Fruit fly (Drosophila melanogaster): ENCODE measurements around the gene twit.

Gene twit

dm6 chr2L:20883624-20884220, 31.3 kb downstream of the twit start (continued):
- TF ChIP-seq Lim3 (GFP tag; IDR thresholded peaks at IDR 0.05), result no peak
- peak; percentile 40 for TF ChIP-seq Vsx1 (GFP tag; optimal IDR thresholded peaks at IDR 0.05)
- TF ChIP-seq Six4 (GFP tag; optimal IDR thresholded peaks at IDR 0.05), result no peak
- TF ChIP-seq sens-2 (GFP tag; IDR thresholded peaks at IDR 0.05), result peak; percentile 48; the same call in 1 of the 2 replicates
- no peak for TF ChIP-seq CG9727 (GFP tag; optimal IDR thresholded peaks at IDR 0.05)
- TF ChIP-seq CG16813 (GFP tag; IDR thresholded peaks at IDR 0.05; ENCODE audit: partially characterized antibody), result no peak
- TF ChIP-seq Elba2 (GFP tag; optimal IDR thresholded peaks at IDR 0.05), result no peak
- TF ChIP-seq dmrt99B (tag; optimal IDR thresholded peaks at IDR 0.05), result no peak
- no peak for TF ChIP-seq ems (GFP tag; optimal IDR thresholded peaks at IDR 0.05)
- TF ChIP-seq CG12219 (GFP tag; optimal IDR thresholded peaks at IDR 0.05), result no peak
- 0 out of 2 replicates have a peak, but pooled peaks have one; percentile 14 for TF ChIP-seq lmd (GFP tag; IDR thresholded peaks at IDR 0.05)
- TF ChIP-seq CG4360 (GFP tag; IDR thresholded peaks at IDR 0.05), result peak; percentile 15; the same call in 1 of the 2 replicates
- peak; percentile 13 for TF ChIP-seq CG13894 (tag; optimal IDR thresholded peaks at IDR 0.05)
- TF ChIP-seq Ptx1 (GFP tag; IDR thresholded peaks at IDR 0.05), result 0 out of 2 replicates have a peak, but pooled peaks have one; percentile 11
- TF ChIP-seq wdn (GFP tag; IDR thresholded peaks at IDR 0.05), result 0 out of 2 replicates have a peak, but pooled peaks have one; percentile 7
- 0 out of 2 replicates have a peak, but pooled peaks have one; percentile 7 for TF ChIP-seq E2f1 (GFP tag; IDR thresholded peaks at IDR 0.05)
- TF ChIP-seq sim (GFP tag; IDR thresholded peaks at IDR 0.05), result no peak
- TF ChIP-seq CG17802 (tag; optimal IDR thresholded peaks at IDR 0.05), result no peak
- peak; percentile 92 for TF ChIP-seq grn (GFP tag; optimal IDR thresholded peaks at IDR 0.05)
- TF ChIP-seq Atf6 (GFP tag; IDR thresholded peaks at IDR 0.05), result no peak
- no peak for TF ChIP-seq CG9437 (GFP tag; optimal IDR thresholded peaks at IDR 0.05)
- no peak for TF ChIP-seq CG7357 (GFP tag; IDR thresholded peaks at IDR 0.05)
- TF ChIP-seq stwl (tag; optimal IDR thresholded peaks at IDR 0.05), result no peak
- TF ChIP-seq Dref (GFP tag; IDR thresholded peaks at IDR 0.05), result no peak
- TF ChIP-seq CG2199 (GFP tag; IDR thresholded peaks at IDR 0.05), result no peak
- TF ChIP-seq so (GFP tag; IDR thresholded peaks at IDR 0.05), result no peak
- TF ChIP-seq CG13296 (GFP tag; optimal IDR thresholded peaks at IDR 0.05), result peak; percentile 21
- TF ChIP-seq sr (GFP tag; IDR thresholded peaks at IDR 0.05), result no peak
- no peak for TF ChIP-seq tll (GFP tag; optimal IDR thresholded peaks at IDR 0.05)
- TF ChIP-seq mld (GFP tag; IDR thresholded peaks at IDR 0.05; ENCODE audit: partially characterized antibody), result no peak
- TF ChIP-seq lab (GFP tag; optimal IDR thresholded peaks at IDR 0.05), result peak; percentile 92
- TF ChIP-seq Xrp1 (GFP tag; IDR thresholded peaks at IDR 0.05), result no peak
- TF ChIP-seq bcd (GFP tag; optimal IDR thresholded peaks at IDR 0.05), result no peak
- no peak for TF ChIP-seq nmo (GFP tag; optimal IDR thresholded peaks at IDR 0.05)
- TF ChIP-seq CoRest (tag; optimal IDR thresholded peaks at IDR 0.05), result no peak
- no peak for TF ChIP-seq CG3163 (GFP tag; optimal IDR thresholded peaks at IDR 0.05)
- no peak for TF ChIP-seq shn (GFP tag; optimal IDR thresholded peaks at IDR 0.05)
- TF ChIP-seq chinmo (GFP tag; IDR thresholded peaks at IDR 0.05; ENCODE audit: partially characterized antibody), result peak; percentile 85; the same call in 3 of the 4 replicates
- TF ChIP-seq Drgx (GFP tag; IDR thresholded peaks at IDR 0.05), result no peak
- peak; percentile 91 for TF ChIP-seq mirr (GFP tag; optimal IDR thresholded peaks at IDR 0.05)
- TF ChIP-seq sug (tag; optimal IDR thresholded peaks at IDR 0.05), result peak; percentile 94
- no peak for TF ChIP-seq jing (GFP tag; optimal IDR thresholded peaks at IDR 0.05)
- TF ChIP-seq Med (GFP tag), result peak; percentile 72
- no peak for TF ChIP-seq yki (optimal IDR thresholded peaks at IDR 0.05)
- TF ChIP-seq BtbVII (GFP tag; optimal IDR thresholded peaks at IDR 0.05), result peak; percentile 9
- no peak for TF ChIP-seq her (GFP tag; optimal IDR thresholded peaks at IDR 0.05)
- no peak for TF ChIP-seq Hmr (GFP tag; optimal IDR thresholded peaks at IDR 0.05)
- no peak for TF ChIP-seq CG17359 (tag; optimal IDR thresholded peaks at IDR 0.05)
- TF ChIP-seq ERR (GFP tag; optimal IDR thresholded peaks at IDR 0.05), result no peak
- TF ChIP-seq Hr78 (GFP tag; optimal IDR thresholded peaks at IDR 0.05), result peak in 1 of 2 experiments; percentile 19

Measured in whole organism, embryonic.